Worm (Caenorhabditis elegans) whole organism, L3 larva: ENCODE data around the gene cyn-1.

Experiments
- elt-2 ChIP-seq: sonication (generic microtip); optimal IDR thresholded peaks from 2 replicates; lab custom pipeline; 2016; ENCODE audit warnings: missing genetic modification reagents, mild to moderate bottlenecking, missing genetic modification characterization, missing compliant biosample characterization
- fkh-10 ChIP-seq: sonication (generic microtip); optimal IDR thresholded peaks from 2 replicates; lab custom pipeline; 2017; ENCODE audit warnings: missing biosample characterization, missing genetic modification reagents, missing genetic modification characterization
- nfya-1 ChIP-seq: sonication (generic microtip); optimal IDR thresholded peaks from 2 replicates; lab custom pipeline; 2017; ENCODE audit warnings: missing genetic modification characterization, mild to moderate bottlenecking, missing compliant biosample characterization, antibody characterized with exemption, moderate library complexity; ENCODE audit not compliant: insufficient read depth
- nhr-28 ChIP-seq: fragments of 150-350 bp; optimal IDR thresholded peaks from 2 replicates; lab custom pipeline; 2014; ENCODE audit warnings: missing biosample characterization, missing genetic modification characterization
- nhr-76 ChIP-seq: fragments of 150-350 bp; sonication (generic microtip); optimal IDR thresholded peaks from 5 replicates; lab custom pipeline; 2014; ENCODE audit warnings: missing biosample characterization, missing genetic modification characterization
- pha-4 ChIP-seq: fragments of 150-350 bp; optimal IDR thresholded peaks from 2 replicates; lab custom pipeline; 2014; ENCODE audit warnings: missing biosample characterization, missing genetic modification reagents, missing genetic modification characterization
- snpc-4 ChIP-seq: fragments of 150-350 bp; optimal IDR thresholded peaks from 2 replicates; lab custom pipeline; 2014; ENCODE audit warnings: missing biosample characterization, missing genetic modification characterization
- unc-39 ChIP-seq: sonication (generic microtip); optimal IDR thresholded peaks from 4 replicates; lab custom pipeline; 2017; ENCODE audit warnings: missing biosample characterization, missing genetic modification characterization
- unc-62 ChIP-seq: fragments of 150-350 bp; sonication (generic microtip); optimal IDR thresholded peaks from 4 replicates; lab custom pipeline; 2014; ENCODE audit warnings: missing biosample characterization, missing genetic modification reagents, missing genetic modification characterization

- TF ChIP-seq elt-2 (tag; lab: Kevin White, UChicago) (no peak), nfya-1 (tag; lab: Kevin White, UChicago) (no peak), pha-4 (no peak), unc-39 (no peak), nhr-76 (tag; lab: Kevin White, UChicago) (no peak), fkh-10 (GFP tag; lab: Kevin White, UChicago) (no peak), snpc-4 (tag; lab: Kevin White, UChicago) (no peak), nhr-28 (tag; lab: Kevin White, UChicago) (no peak), unc-62 (GFP tag; lab: Kevin White, UChicago) (no peak)
These were observed 22.8 kb upstream of the cyn-1 start, which contains the start of gene srm-4 for ce11 chrV:14333116-14333515.
